Fruit fly (Drosophila melanogaster): ENCODE measurements around the gene CG15599.
A peak's percentile ranks its signal among the peaks of the same experiment; 100 is the strongest.

The CG15599 gene

dm6 chrX:15709624-15709983, 20.9 kb upstream of the CG15599 start (continued):
- TF ChIP-seq Deaf1 (tag; optimal IDR thresholded peaks at IDR 0.05), result no peak
- TF ChIP-seq Side (GFP tag; optimal IDR thresholded peaks at IDR 0.05), result no peak
- no peak for TF ChIP-seq zfh2 (GFP tag; optimal IDR thresholded peaks at IDR 0.05)
- no peak for TF ChIP-seq D19A (tag; optimal IDR thresholded peaks at IDR 0.05)
- peak; percentile 1 for TF ChIP-seq CG10979 (tag; optimal IDR thresholded peaks at IDR 0.05)
- TF ChIP-seq mld (GFP tag; IDR thresholded peaks at IDR 0.05; ENCODE audit: partially characterized antibody), result no peak
- TF ChIP-seq pan (optimal IDR thresholded peaks at IDR 0.05), result no peak
- peak in 1 of 2 experiments; percentile 28 for TF ChIP-seq pan (GFP tag; optimal IDR thresholded peaks at IDR 0.05 in 1 of 2, IDR thresholded peaks at IDR 0.05 in 1 of 2)
- TF ChIP-seq CG9727 (GFP tag; optimal IDR thresholded peaks at IDR 0.05), result peak; percentile 19
- no peak for TF ChIP-seq CG34224 (GFP tag; IDR thresholded peaks at IDR 0.05; ENCODE audit: partially characterized antibody)
- peak; percentile 56 for TF ChIP-seq CG15601 (tag; optimal IDR thresholded peaks at IDR 0.05)
- TF ChIP-seq CG12071 (GFP tag; optimal IDR thresholded peaks at IDR 0.05), result peak; percentile 15
- TF ChIP-seq crol (GFP tag; IDR thresholded peaks at IDR 0.05), result peak; percentile 8; the same call in 1 of the 2 replicates
- TF ChIP-seq org-1 (GFP tag; optimal IDR thresholded peaks at IDR 0.05), result no peak
- TF ChIP-seq Ptx1 (GFP tag; IDR thresholded peaks at IDR 0.05), result peak; percentile 19; the same call in 1 of the 2 replicates
- no peak for TF ChIP-seq Kr (GFP tag; optimal IDR thresholded peaks at IDR 0.05)
- TF ChIP-seq CG2678 (tag; optimal IDR thresholded peaks at IDR 0.05), result peak; percentile 3
- no peak for TF ChIP-seq CG8089 (GFP tag; optimal IDR thresholded peaks at IDR 0.05)
- TF ChIP-seq nerfin-1 (tag; optimal IDR thresholded peaks at IDR 0.05), result no peak
- 0 out of 3 replicates have a peak, but pooled peaks have one; percentile 12 for TF ChIP-seq CG2199 (GFP tag; IDR thresholded peaks at IDR 0.05)
- peak; percentile 15 for TF ChIP-seq Dek (tag; optimal IDR thresholded peaks at IDR 0.05)
- TF ChIP-seq Gsc (GFP tag; IDR thresholded peaks at IDR 0.05), result no peak
- TF ChIP-seq Hr3 (GFP tag; optimal IDR thresholded peaks at IDR 0.05), result no peak
- no peak for TF ChIP-seq CG3065 (GFP tag; optimal IDR thresholded peaks at IDR 0.05)
- peak; percentile 8 for TF ChIP-seq phol (tag; optimal IDR thresholded peaks at IDR 0.05)
- TF ChIP-seq gfzf (GFP tag; optimal IDR thresholded peaks at IDR 0.05), result no peak

dm6 chrX:15703720-15704206, 15.1 kb upstream of the CG15599 start, which contains the start of the genes Pis and Hap40:
Pis (minus strand) TSS chrX:15703770.
Hap40 (plus strand) TSS chrX:15704125.
- TF ChIP-seq CG18011 (GFP tag; optimal IDR thresholded peaks at IDR 0.05), result no peak
- TF ChIP-seq BtbVII (GFP tag; optimal IDR thresholded peaks at IDR 0.05), result no peak
- TF ChIP-seq ems (GFP tag; optimal IDR thresholded peaks at IDR 0.05), result peak; percentile 34
- TF ChIP-seq al (GFP tag; IDR thresholded peaks at IDR 0.05), result peak; percentile 58
- TF ChIP-seq maf-S (GFP tag; optimal IDR thresholded peaks at IDR 0.05), result peak; percentile 0
- peak; percentile 29 for TF ChIP-seq Nf-YB (GFP tag; optimal IDR thresholded peaks at IDR 0.05)
- peak; percentile 48 for TF ChIP-seq CG18476 (GFP tag; optimal IDR thresholded peaks at IDR 0.05)
- TF ChIP-seq CG3407 (GFP tag; optimal IDR thresholded peaks at IDR 0.05), result no peak
- peak; percentile 82 for TF ChIP-seq CG13424 (tag; optimal IDR thresholded peaks at IDR 0.05)
- peak; percentile 72 for TF ChIP-seq unpg (GFP tag; optimal IDR thresholded peaks at IDR 0.05)
- TF ChIP-seq B-H2 (GFP tag; optimal IDR thresholded peaks at IDR 0.05), result peak; percentile 53
- TF ChIP-seq ken (GFP tag; IDR thresholded peaks at IDR 0.05), result peak; percentile 67; the same call in 2 of the 3 replicates
- TF ChIP-seq CG3163 (GFP tag; optimal IDR thresholded peaks at IDR 0.05), result no peak
- TF ChIP-seq CG8089 (GFP tag; optimal IDR thresholded peaks at IDR 0.05), result no peak
- peak; percentile 10 for TF ChIP-seq NC2β (GFP tag; optimal IDR thresholded peaks at IDR 0.05)
- peak; percentile 34; the same call in 1 of the 3 replicates for TF ChIP-seq Optix (GFP tag; IDR thresholded peaks at IDR 0.05)
- TF ChIP-seq caup (GFP tag; optimal IDR thresholded peaks at IDR 0.05; ENCODE audit: severe bottlenecking), result peak; percentile 22
- 0 out of 3 replicates have a peak, but pooled peaks have one; percentile 32 for TF ChIP-seq ci (GFP tag; IDR thresholded peaks at IDR 0.05)
- peak; percentile 4 for TF ChIP-seq ATbp (GFP tag; optimal IDR thresholded peaks at IDR 0.05)
- no peak for TF ChIP-seq btn (GFP tag; optimal IDR thresholded peaks at IDR 0.05)
- peak; percentile 83 for TF ChIP-seq Gug (GFP tag; IDR thresholded peaks at IDR 0.05)
- TF ChIP-seq sd (tag; optimal IDR thresholded peaks at IDR 0.05), result peak; percentile 58
- TF ChIP-seq gfzf (GFP tag; optimal IDR thresholded peaks at IDR 0.05), result peak; percentile 76
- peak; percentile 30 for TF ChIP-seq Antp (GFP tag; optimal IDR thresholded peaks at IDR 0.05)
- peak; percentile 41 for TF ChIP-seq shn (GFP tag; optimal IDR thresholded peaks at IDR 0.05)
- TF ChIP-seq Lim3 (GFP tag; IDR thresholded peaks at IDR 0.05), result no peak
- TF ChIP-seq dan (GFP tag; IDR thresholded peaks at IDR 0.05), result no peak; the same call in 1 of the 2 replicates

Measured in whole organism, embryonic.